Fruit fly (Drosophila melanogaster): ENCODE measurements around the gene shd.

DNA sequence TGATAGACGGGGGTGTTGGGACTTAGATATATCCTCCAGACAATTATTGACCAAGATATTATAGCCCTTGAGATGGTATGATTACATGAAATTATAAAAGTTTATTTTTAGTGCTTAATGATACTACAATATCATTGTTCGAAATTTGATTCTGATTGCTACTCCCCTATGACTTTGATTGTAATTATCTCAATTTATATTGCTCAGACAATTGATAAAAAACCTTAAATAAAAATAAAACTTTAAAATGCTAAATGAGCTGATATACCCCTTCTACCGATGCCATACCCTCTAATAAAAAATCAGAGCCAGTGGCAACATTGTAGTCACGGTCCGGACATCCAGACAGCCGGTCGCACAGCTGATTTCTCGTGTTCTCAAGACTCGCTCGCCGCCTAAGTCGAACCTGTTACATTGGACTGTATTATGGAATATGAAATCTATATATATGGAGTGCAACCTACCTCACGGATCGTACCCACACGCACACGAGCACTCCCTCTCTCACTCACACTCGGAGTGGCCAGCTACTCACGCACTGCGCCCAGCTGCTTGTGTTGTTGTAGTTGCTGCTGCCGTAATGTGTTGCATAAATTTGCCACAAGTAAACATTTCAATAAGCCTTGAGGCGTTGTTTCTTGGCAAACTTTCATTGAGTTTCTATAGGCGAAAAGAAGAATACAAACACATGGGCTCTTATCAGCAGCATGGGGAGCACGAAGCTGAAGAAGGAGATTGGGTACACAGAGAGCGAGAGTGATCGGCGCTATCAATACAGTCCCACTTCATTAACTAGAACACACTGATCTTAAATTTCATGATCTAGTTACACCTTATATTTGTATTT, 1.1 kb upstream of the shd start:
- TF ChIP-seq gl (tag; optimal IDR thresholded peaks at IDR 0.05): no peak
- peak; percentile 56; the same call in 1 of the 2 replicates for TF ChIP-seq CG32121 (GFP tag; IDR thresholded peaks at IDR 0.05)
- peak; percentile 77 for TF ChIP-seq CG8301 (tag; optimal IDR thresholded peaks at IDR 0.05)
- TF ChIP-seq CG4496 (GFP tag; IDR thresholded peaks at IDR 0.05): peak; percentile 38; the same call in 1 of the 3 replicates
- TF ChIP-seq CG8159 (tag; optimal IDR thresholded peaks at IDR 0.05): peak; percentile 81
- peak; percentile 77 for TF ChIP-seq CG17806 (tag; optimal IDR thresholded peaks at IDR 0.05)
- no peak for TF ChIP-seq CG13204 (GFP tag; optimal IDR thresholded peaks at IDR 0.05)
- TF ChIP-seq CG34367 (tag; optimal IDR thresholded peaks at IDR 0.05): peak; percentile 75
- no peak for TF ChIP-seq CG10348 (GFP tag; IDR thresholded peaks at IDR 0.05)
- peak; percentile 40 for TF ChIP-seq EcR (GFP tag; optimal IDR thresholded peaks at IDR 0.05)
- TF ChIP-seq Pif1A (GFP tag; optimal IDR thresholded peaks at IDR 0.05): no peak
- peak; percentile 45 for TF ChIP-seq Pif1B (GFP tag; optimal IDR thresholded peaks at IDR 0.05)
- peak; percentile 84 for TF ChIP-seq CG9948 (tag; optimal IDR thresholded peaks at IDR 0.05)
